Worm (Caenorhabditis elegans) whole organism, midembryonic: ENCODE data around the gene mca-1.

Experiments used
- flt-1 ChIP-seq: fragments of 200-800 bp; sonication (Bioruptor generic); IDR thresholded peaks from 2 replicates; pipeline ENCODE4 v1.3.6; 2022; ENCODE audit warnings: missing genetic modification characterization, missing compliant biosample characterization
- klf-2 ChIP-seq: fragments of 200-800 bp; sonication (Bioruptor generic); conservative IDR thresholded peaks from 2 replicates; pipeline ENCODE4 v1.3.6; 2022; ENCODE audit warnings: missing genetic modification reagents, missing genetic modification characterization, missing compliant biosample characterization
- ref-1 ChIP-seq: fragments of 200-800 bp; sonication (Bioruptor generic); conservative IDR thresholded peaks from 2 replicates; pipeline ENCODE4 v1.3.6; 2022; ENCODE audit warnings: missing genetic modification reagents, missing genetic modification characterization, missing compliant biosample characterization

DNA sequence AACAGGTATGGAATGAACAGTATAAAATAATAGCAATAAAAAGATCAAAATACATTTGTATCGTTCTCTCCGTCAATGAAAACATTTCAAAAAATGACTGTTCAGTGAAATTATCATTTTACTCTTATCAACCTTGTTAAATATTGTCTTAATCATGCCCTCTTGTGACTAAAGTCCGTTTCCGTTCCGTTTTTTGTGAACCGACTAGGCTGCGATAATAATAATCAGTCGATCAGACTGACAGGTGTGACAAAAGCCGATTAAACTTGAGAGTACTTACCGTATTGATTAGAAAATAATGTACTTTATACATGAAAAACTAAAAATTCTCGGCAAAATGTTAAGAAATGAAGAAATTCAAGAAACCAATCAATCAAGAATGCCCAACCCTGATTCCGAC lies 47.8 kb upstream of the mca-1 start, which contains the start of gene ins-7:
- TF ChIP-seq klf-2 (GFP tag; lab: Robert Waterston, UW): no peak
- no peak for TF ChIP-seq flt-1 (GFP tag; lab: Robert Waterston, UW)
- TF ChIP-seq ref-1: no peak
